Fruit fly (Drosophila melanogaster) whole organism, adult: Measurements from ENCODE around the gene RAF2.

ENCODE experiments used
- CG12768 ChIP-seq: fragments of 200-800 bp; sonication (Bioruptor generic); optimal IDR thresholded peaks from 2 replicates; lab custom pipeline; 2017; ENCODE audit warnings: missing biosample characterization, missing genetic modification characterization, mild to moderate bottlenecking, moderate library complexity, missing genetic modification reagents
- CG5204 ChIP-seq: fragments of 200-800 bp; sonication (Bioruptor generic); optimal IDR thresholded peaks from 2 replicates; lab custom pipeline; 2016; ENCODE audit warnings: missing biosample characterization, missing genetic modification characterization
- CG7045 ChIP-seq: fragments of 200-800 bp; sonication (Bioruptor generic); optimal IDR thresholded peaks from 2 replicates; lab custom pipeline; 2017; ENCODE audit warnings: missing biosample characterization, mild to moderate bottlenecking, missing genetic modification characterization
- Crg-1 ChIP-seq: fragments of 200-800 bp; sonication (Bioruptor generic); optimal IDR thresholded peaks from 2 replicates; lab custom pipeline; 2016; ENCODE audit warnings: missing biosample characterization, missing genetic modification characterization
- Hr96 ChIP-seq: fragments of 200-800 bp; sonication (Bioruptor generic); optimal IDR thresholded peaks from 2 replicates; lab custom pipeline; 2016; ENCODE audit warnings: missing biosample characterization, missing genetic modification characterization
- bab1 ChIP-seq: fragments of 200-800 bp; sonication (Bioruptor generic); optimal IDR thresholded peaks from 3 replicates; lab custom pipeline; 2019; ENCODE audit warnings: missing biosample characterization, mild to moderate bottlenecking, missing genetic modification characterization, moderate library complexity
- kay ChIP-seq: fragments of 200-800 bp; sonication (Bioruptor generic); peaks from one replicate; lab custom pipeline; 2016; ENCODE audit warnings: missing biosample characterization, missing genetic modification characterization, borderline replicate concordance

DNA sequence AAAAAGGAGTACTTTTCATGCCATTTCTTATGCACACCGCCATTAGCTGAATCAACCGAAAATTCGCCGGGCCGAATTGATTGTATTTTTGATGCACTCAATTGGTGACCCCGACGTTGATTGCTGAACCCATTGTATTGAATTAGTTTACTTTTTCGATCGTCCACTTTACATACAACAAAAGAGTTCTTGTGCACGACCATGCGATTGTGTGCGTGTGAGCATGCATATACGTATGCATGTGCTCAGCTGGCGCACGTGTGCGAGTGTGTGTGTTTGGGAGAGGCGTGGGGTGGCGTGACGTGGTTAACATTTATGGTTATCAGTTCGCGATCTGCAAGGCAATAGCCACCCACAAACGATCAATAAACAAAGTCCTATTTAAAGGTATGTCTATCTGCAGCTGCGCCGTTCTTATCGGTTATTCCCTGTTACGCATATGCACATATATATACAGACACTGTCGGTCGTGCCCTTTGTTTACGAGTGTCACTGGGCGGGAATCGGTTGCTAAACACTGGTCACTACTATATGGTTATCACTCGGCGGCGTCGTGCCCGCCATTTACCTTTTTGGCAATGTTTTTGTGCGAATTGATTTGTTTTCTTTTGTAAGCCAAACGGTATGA, 761 bp upstream of the RAF2 start:
- peak; percentile 54 for TF ChIP-seq CG12768 (GFP tag; lab: Kevin White, UChicago)
- no peak for TF ChIP-seq CG5204 (GFP tag; lab: Kevin White, UChicago)
- TF ChIP-seq CG7045 (GFP tag; lab: Kevin White, UChicago), result peak; percentile 50
- no peak for TF ChIP-seq Hr96 (GFP tag; lab: Kevin White, UChicago)
- TF ChIP-seq bab1, result peak; percentile 86
- peak; percentile 89 for TF ChIP-seq kay
- TF ChIP-seq Crg-1 (GFP tag; lab: Kevin White, UChicago), result no peak
